Worm (Caenorhabditis elegans) whole organism, L1 larva: ENCODE measurements around the gene F43G6.7.

Source experiments
- F16B12.6 ChIP-seq: fragments of 150-350 bp; optimal IDR thresholded peaks from 2 replicates; lab custom pipeline; 2014; ENCODE audit warnings: missing biosample characterization, missing genetic modification characterization
- aly-2 ChIP-seq: fragments of 150-350 bp; optimal IDR thresholded peaks from 2 replicates; lab custom pipeline; 2014; ENCODE audit warnings: missing biosample characterization, missing genetic modification characterization
- ama-1 ChIP-seq: fragments of 150-350 bp; optimal IDR thresholded peaks from 2 replicates; lab custom pipeline; 2014
- dpl-1 ChIP-seq, 3 experiments: fragments of 150-350 bp in 2 of 3; sonication (generic microtip) in 1 of 3; optimal IDR thresholded peaks; 2 replicates each; lab custom pipeline; 2014 to 2017; ENCODE audit warnings: missing biosample characterization in 3 of 3, missing genetic modification characterization in 3 of 3, missing genetic modification reagents in 3 of 3
- egl-27 ChIP-seq, 2 experiments: fragments of 150-350 bp in 1 of 2; sonication (generic microtip); optimal IDR thresholded peaks; 3 replicates each; lab custom pipeline; 2017 to 2018; ENCODE audit warnings: missing biosample characterization in 2 of 2, missing genetic modification characterization in 2 of 2, missing genetic modification reagents in 2 of 2
- elt-2 ChIP-seq: sonication (generic microtip); optimal IDR thresholded peaks from 2 replicates; lab custom pipeline; 2016; ENCODE audit warnings: missing genetic modification characterization, mild to moderate bottlenecking, inconsistent platforms, missing compliant biosample characterization, missing genetic modification reagents
- fos-1 ChIP-seq: fragments of 150-350 bp; optimal IDR thresholded peaks from 2 replicates; lab custom pipeline; 2014; ENCODE audit warnings: missing biosample characterization, missing genetic modification characterization
- lin-15B ChIP-seq: fragments of 150-350 bp; sonication (generic microtip); optimal IDR thresholded peaks from 3 replicates; lab custom pipeline; 2014; ENCODE audit warnings: missing biosample characterization, missing genetic modification characterization
- lin-39 ChIP-seq: fragments of 150-350 bp; optimal IDR thresholded peaks from 2 replicates; lab custom pipeline; 2014; ENCODE audit warnings: missing biosample characterization, missing genetic modification reagents, missing genetic modification characterization
- pag-3 ChIP-seq: sonication (generic microtip); optimal IDR thresholded peaks from 2 replicates; lab custom pipeline; 2017; ENCODE audit warnings: missing genetic modification characterization, mild to moderate bottlenecking, missing compliant biosample characterization, antibody characterized with exemption, borderline replicate concordance; ENCODE audit not compliant: insufficient read depth
- skn-1 ChIP-seq: fragments of 150-350 bp; optimal IDR thresholded peaks from 2 replicates; lab custom pipeline; 2014; ENCODE audit warnings: missing biosample characterization, missing genetic modification characterization
- snpc-4 ChIP-seq: fragments of 150-350 bp; optimal IDR thresholded peaks from 2 replicates; lab custom pipeline; 2014; ENCODE audit warnings: missing biosample characterization, missing genetic modification characterization
- unc-62 ChIP-seq: fragments of 150-350 bp; optimal IDR thresholded peaks from 2 replicates; lab custom pipeline; 2014; ENCODE audit warnings: missing biosample characterization, missing genetic modification reagents, missing genetic modification characterization
- zag-1 ChIP-seq: fragments of 150-350 bp; optimal IDR thresholded peaks from 2 replicates; lab custom pipeline; 2014; ENCODE audit warnings: missing biosample characterization, missing genetic modification characterization

- TF ChIP-seq aly-2 (tag; lab: Kevin White, UChicago), result no peak
- no peak for TF ChIP-seq elt-2
- no peak for TF ChIP-seq pag-3 (tag; lab: Kevin White, UChicago)
- TF ChIP-seq dpl-1 (GFP tag; optimal IDR thresholded peaks at IDR 0.05; lab: Kevin White, UChicago), result no peak
- TF ChIP-seq zag-1 (tag; lab: Kevin White, UChicago), result no peak
- no peak for TF ChIP-seq unc-62 (GFP tag; lab: Kevin White, UChicago)
- no peak for TF ChIP-seq ama-1
- no peak for TF ChIP-seq skn-1
- TF ChIP-seq lin-15B (tag; lab: Kevin White, UChicago), result no peak
- TF ChIP-seq fos-1 (tag; lab: Kevin White, UChicago), result no peak
- TF ChIP-seq F16B12.6 (tag; lab: Kevin White, UChicago), result no peak
- no peak for TF ChIP-seq snpc-4 (tag; lab: Kevin White, UChicago)
- no peak for TF ChIP-seq lin-39 (tag; lab: Kevin White, UChicago)
- no peak for TF ChIP-seq egl-27 (tag; optimal IDR thresholded peaks at IDR 0.05; lab: Kevin White, UChicago)
These were observed 45.8 kb downstream of the F43G6.7 start, which contains the start of gene clh-1 for ce11 chrII:11856361-11856760.
